Fruit fly (Drosophila melanogaster) S2 (cell line): ENCODE data around the gene Rrp45.

ENCODE experiments used
- CG8478 ChIP-seq: fragments of >200 bp; optimal IDR thresholded peaks from 2 replicates; lab custom pipeline; 2018
- CTCF ChIP-seq, 2 experiments: fragments of >200 bp; optimal IDR thresholded peaks; 2 replicates each; lab custom pipeline; 2018

- no peak for TF ChIP-seq CG8478 (lab: Kevin White, UChicago)
- no peak for TF ChIP-seq CTCF (optimal IDR thresholded peaks at IDR 0.05; lab: Kevin White, UChicago)
Measured at dm6 chrX:16805768-16806167, 14.7 kb upstream of the Rrp45 start, which contains the start of gene ppk28.
